Worm (Caenorhabditis elegans): ENCODE measurements around the gene C15H11.11.

DNA sequence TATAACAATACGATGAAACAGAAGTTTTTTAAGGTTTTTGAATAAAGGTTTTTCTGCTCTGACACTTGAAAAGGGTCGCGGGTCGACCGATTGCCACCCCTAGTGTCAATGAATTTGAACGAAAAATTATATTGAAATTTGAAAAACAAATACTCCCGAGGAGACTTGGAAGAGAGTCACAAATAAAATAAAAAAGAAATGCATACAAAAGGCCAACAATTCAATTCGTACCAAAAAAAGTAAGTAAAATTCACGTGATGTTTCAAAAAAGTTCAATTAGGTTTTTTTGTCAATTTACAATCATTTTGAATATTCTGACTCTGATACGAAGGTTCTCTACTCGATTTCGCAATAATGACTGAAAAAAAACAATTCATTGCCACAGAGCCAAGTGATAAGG is 21.8 kb upstream of the C15H11.11 start, which contains the start of gene C15H11.1:
- TF ChIP-seq mab-5 (tag; optimal IDR thresholded peaks at IDR 0.05) (no peak), unc-62 (GFP tag; optimal IDR thresholded peaks at IDR 0.05) (no peak), snpc-4 (tag; optimal IDR thresholded peaks at IDR 0.05) (no peak), ceh-43 (GFP tag; optimal IDR thresholded peaks at IDR 0.05) (no peak), nhr-76 (tag; optimal IDR thresholded peaks at IDR 0.05) (no peak), pha-4 (tag; optimal IDR thresholded peaks at IDR 0.05) (no peak), lsy-2 (tag; optimal IDR thresholded peaks at IDR 0.05) (no peak), lin-13 (tag; optimal IDR thresholded peaks at IDR 0.05) (no peak), elt-1 (tag; optimal IDR thresholded peaks at IDR 0.05; ENCODE audit: borderline replicate concordance, insufficient read depth) (no peak), nhr-28 (tag; optimal IDR thresholded peaks at IDR 0.05) (no peak), nhr-12 (tag; optimal IDR thresholded peaks at IDR 0.05) (no peak), unc-39 (tag; optimal IDR thresholded peaks at IDR 0.05) (no peak), elt-3 (tag; optimal IDR thresholded peaks at IDR 0.05) (no peak), nhr-2 (tag; optimal IDR thresholded peaks at IDR 0.05) (no peak)

Data from whole organism, mixed stage, embryonic.